2 worm cellular contexts compared by ENCODE assay signal in genomic region chrII:13059196-13059595, ce11.
A peak's percentile ranks its signal among the peaks of the same experiment; 100 is the strongest.
TF ChIP-seq lines count a peak whose summit lies in the region.

No protein-coding gene starts in this region.

TF ChIP-seq in whole organism, L4 larva, 104 proteins besides CTCF, POLR2A, EP300 and RAD21:
- TF ChIP-seq dmd-6 (GFP tag; IDR thresholded peaks at IDR 0.05; lab: Robert Waterston, UW) = 0 out of 2 replicates have a peak, but pooled peaks have one; percentile 8
- TF ChIP-seq lin-29 (GFP tag; IDR thresholded peaks at IDR 0.05; lab: Robert Waterston, UW) = no peak
- peak; percentile 70 for TF ChIP-seq set-16 (GFP tag; IDR thresholded peaks at IDR 0.05; lab: Robert Waterston, UW)
- no peak for TF ChIP-seq dpl-1 (GFP tag; optimal IDR thresholded peaks at IDR 0.05; lab: Kevin White, UChicago)
- TF ChIP-seq sdz-12 (GFP tag; optimal IDR thresholded peaks at IDR 0.05; lab: Kevin White, UChicago) = no peak
TF ChIP-seq in whole organism, L4 larva: peak in this region for 2.

TF ChIP-seq in whole organism, young adult, 124 proteins besides CTCF, POLR2A, EP300 and RAD21:
- TF ChIP-seq hmg-20 (GFP tag; IDR thresholded peaks at IDR 0.05; lab: Robert Waterston, UW) (0 out of 2 replicates have a peak, but pooled peaks have one; percentile 16), fkh-3 (tag; optimal IDR thresholded peaks at IDR 0.05; lab: Kevin White, UChicago) (no peak), egl-18 (GFP tag; IDR thresholded peaks at IDR 0.05; lab: Robert Waterston, UW) (no peak), zfh-2 (GFP tag; conservative IDR thresholded peaks at IDR 0.05; lab: Robert Waterston, UW) (peak; percentile 81), rec-8 (tag; optimal IDR thresholded peaks at IDR 0.05; lab: Kevin White, UChicago) (no peak), F37B4.10 (GFP tag; IDR thresholded peaks at IDR 0.05; lab: Robert Waterston, UW) (no peak), hmg-1.2 (GFP tag; IDR thresholded peaks at IDR 0.05; lab: Robert Waterston, UW) (no peak), pbrm-1 (GFP tag; IDR thresholded peaks at IDR 0.05; lab: Robert Waterston, UW) (no peak), F52B5.7 (tag; optimal IDR thresholded peaks at IDR 0.05; lab: Kevin White, UChicago) (peak; percentile 37), ceh-79 (tag; optimal IDR thresholded peaks at IDR 0.05; lab: Kevin White, UChicago) (no peak), T07F8.4 (tag; optimal IDR thresholded peaks at IDR 0.05; lab: Kevin White, UChicago) (no peak)
